Worm (Caenorhabditis elegans) whole organism, L3 larva: ENCODE results near the gene C08E8.5.

Experiments used
- ZK546.5 ChIP-seq: sonication (generic microtip); optimal IDR thresholded peaks from 2 replicates; lab custom pipeline; 2017; ENCODE audit warnings: missing biosample characterization, missing genetic modification characterization
- aly-2 ChIP-seq: fragments of 150-350 bp; optimal IDR thresholded peaks from 2 replicates; lab custom pipeline; 2014; ENCODE audit warnings: missing biosample characterization, missing genetic modification characterization
- ama-1 ChIP-seq: fragments of 150-350 bp; optimal IDR thresholded peaks from 2 replicates; lab custom pipeline; 2018
- ceh-16 ChIP-seq: sonication (generic microtip); optimal IDR thresholded peaks from 2 replicates; lab custom pipeline; 2017; ENCODE audit warnings: missing biosample characterization, missing genetic modification characterization
- ceh-9 ChIP-seq: sonication (generic microtip); optimal IDR thresholded peaks from 2 replicates; lab custom pipeline; 2018; ENCODE audit warnings: missing biosample characterization, missing genetic modification characterization
- egl-27 ChIP-seq: sonication (generic microtip); optimal IDR thresholded peaks from 4 replicates; lab custom pipeline; 2017; ENCODE audit warnings: missing biosample characterization, missing genetic modification reagents, missing genetic modification characterization
- egl-5 ChIP-seq: fragments of 150-350 bp; optimal IDR thresholded peaks from 2 replicates; lab custom pipeline; 2017; ENCODE audit warnings: missing biosample characterization, missing genetic modification reagents, missing genetic modification characterization, inconsistent platforms
- elt-2 ChIP-seq: sonication (generic microtip); optimal IDR thresholded peaks from 2 replicates; lab custom pipeline; 2016; ENCODE audit warnings: missing genetic modification reagents, mild to moderate bottlenecking, missing genetic modification characterization, missing compliant biosample characterization
- fkh-10 ChIP-seq: sonication (generic microtip); optimal IDR thresholded peaks from 2 replicates; lab custom pipeline; 2017; ENCODE audit warnings: missing biosample characterization, missing genetic modification reagents, missing genetic modification characterization
- fkh-2 ChIP-seq: fragments of 150-350 bp; optimal IDR thresholded peaks from 2 replicates; lab custom pipeline; 2014; ENCODE audit warnings: missing biosample characterization, missing genetic modification reagents, missing genetic modification characterization
- fos-1 ChIP-seq: fragments of 150-350 bp; optimal IDR thresholded peaks from 2 replicates; lab custom pipeline; 2014; ENCODE audit warnings: missing biosample characterization, missing genetic modification characterization
- hmg-11 ChIP-seq: sonication (generic microtip); optimal IDR thresholded peaks from 2 replicates; lab custom pipeline; 2016; ENCODE audit warnings: missing genetic modification characterization, missing compliant biosample characterization
- jun-1 ChIP-seq: fragments of 150-350 bp; optimal IDR thresholded peaks from 2 replicates; lab custom pipeline; 2014; ENCODE audit warnings: missing biosample characterization, missing genetic modification reagents, missing genetic modification characterization
- lsy-12 ChIP-seq: sonication (generic microtip); optimal IDR thresholded peaks from 2 replicates; lab custom pipeline; 2016; ENCODE audit warnings: mild to moderate bottlenecking, missing genetic modification characterization, missing compliant biosample characterization
- mml-1 ChIP-seq: fragments of 150-350 bp; sonication (generic microtip); optimal IDR thresholded peaks from 3 replicates; lab custom pipeline; 2014; ENCODE audit warnings: missing biosample characterization, missing genetic modification characterization
- nfya-1 ChIP-seq: sonication (generic microtip); optimal IDR thresholded peaks from 2 replicates; lab custom pipeline; 2017; ENCODE audit warnings: missing genetic modification characterization, mild to moderate bottlenecking, missing compliant biosample characterization, antibody characterized with exemption, moderate library complexity; ENCODE audit not compliant: insufficient read depth
- nhr-11 ChIP-seq: fragments of 150-350 bp; optimal IDR thresholded peaks from 2 replicates; lab custom pipeline; 2014; ENCODE audit warnings: missing biosample characterization, missing genetic modification characterization
- nhr-12 ChIP-seq: fragments of 150-350 bp; optimal IDR thresholded peaks from 2 replicates; lab custom pipeline; 2014; ENCODE audit warnings: missing biosample characterization, missing genetic modification characterization
- nhr-23 ChIP-seq: fragments of 150-350 bp; optimal IDR thresholded peaks from 2 replicates; lab custom pipeline; 2014; ENCODE audit warnings: missing biosample characterization, missing genetic modification reagents, missing genetic modification characterization
- nhr-28 ChIP-seq: fragments of 150-350 bp; optimal IDR thresholded peaks from 2 replicates; lab custom pipeline; 2014; ENCODE audit warnings: missing biosample characterization, missing genetic modification characterization
- nhr-67 ChIP-seq: fragments of 150-350 bp; optimal IDR thresholded peaks from 2 replicates; lab custom pipeline; 2014; ENCODE audit warnings: missing biosample characterization, missing genetic modification characterization
- nhr-76 ChIP-seq: fragments of 150-350 bp; sonication (generic microtip); optimal IDR thresholded peaks from 5 replicates; lab custom pipeline; 2014; ENCODE audit warnings: missing biosample characterization, missing genetic modification characterization
- nhr-77 ChIP-seq: fragments of 150-350 bp; optimal IDR thresholded peaks from 2 replicates; lab custom pipeline; 2014; ENCODE audit warnings: missing biosample characterization, missing genetic modification characterization
- pha-4 ChIP-seq: fragments of 150-350 bp; optimal IDR thresholded peaks from 2 replicates; lab custom pipeline; 2014; ENCODE audit warnings: missing biosample characterization, missing genetic modification reagents, missing genetic modification characterization
- pqm-1 ChIP-seq: fragments of 150-350 bp; optimal IDR thresholded peaks from 2 replicates; lab custom pipeline; 2017; ENCODE audit warnings: missing biosample characterization, missing genetic modification characterization, inconsistent platforms
- unc-39 ChIP-seq: sonication (generic microtip); optimal IDR thresholded peaks from 4 replicates; lab custom pipeline; 2017; ENCODE audit warnings: missing biosample characterization, missing genetic modification characterization
- ztf-11 ChIP-seq: fragments of 150-350 bp; optimal IDR thresholded peaks from 2 replicates; lab custom pipeline; 2014; ENCODE audit warnings: missing biosample characterization, missing genetic modification characterization

C08E8.5 gene

DNA sequence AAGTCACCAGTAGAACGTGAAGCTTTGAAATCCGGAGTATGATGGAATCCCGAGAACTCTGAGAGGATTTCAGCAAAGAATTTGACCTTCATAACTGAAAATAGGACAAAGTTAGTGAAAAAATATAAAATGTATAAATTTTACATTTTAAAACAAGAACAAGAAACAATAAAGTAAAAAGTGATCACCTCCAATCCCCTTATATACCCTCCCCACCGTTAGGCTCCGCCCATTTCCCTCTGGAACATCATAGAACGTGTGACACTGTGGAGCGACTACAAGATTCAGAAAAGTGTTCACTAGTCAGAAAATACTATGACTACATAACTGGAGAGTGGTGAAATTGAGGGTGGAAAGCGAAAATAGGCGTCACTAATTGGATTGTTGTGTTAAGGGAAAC, 28.7 kb downstream of the C08E8.5 start, which contains the start of gene B0462.4:
B0462.4 (minus strand) TSS at position 101 of the 400 bp plus-strand sequence.
- TF ChIP-seq ztf-11 (tag; lab: Kevin White, UChicago) (no peak), fkh-2 (tag; lab: Kevin White, UChicago) (no peak), nhr-23 (tag; lab: Kevin White, UChicago) (no peak), nhr-28 (tag; lab: Kevin White, UChicago) (no peak), hmg-11 (tag; lab: Kevin White, UChicago) (no peak), ceh-16 (tag; lab: Kevin White, UChicago) (no peak)

DNA sequence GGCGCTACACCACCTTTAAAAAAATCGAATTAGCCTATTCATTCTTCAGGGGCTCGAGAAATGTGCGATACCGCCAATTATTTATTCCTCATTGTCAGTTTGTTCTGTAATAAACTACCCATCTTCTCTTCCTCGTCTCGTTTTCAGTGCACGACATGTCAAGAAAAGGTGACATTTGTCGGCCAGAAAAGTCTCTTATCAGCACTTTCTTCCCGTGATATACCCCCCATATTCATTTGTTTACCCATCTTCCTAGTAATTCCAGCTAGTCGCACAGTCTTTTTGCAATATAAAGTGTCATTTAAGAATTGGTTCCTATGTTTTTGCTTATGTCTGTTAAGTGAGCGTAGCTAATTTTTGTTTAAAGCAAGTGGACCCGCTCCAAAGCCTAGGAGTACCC, 35.3 kb downstream of the C08E8.5 start:
- TF ChIP-seq nhr-23 (tag; lab: Kevin White, UChicago) (no peak), nfya-1 (tag; lab: Kevin White, UChicago) (no peak), nhr-67 (tag; lab: Kevin White, UChicago) (no peak), ama-1 (no peak), pha-4 (peak; percentile 9), ztf-11 (tag; lab: Kevin White, UChicago) (no peak), aly-2 (no peak), egl-5 (tag; lab: Kevin White, UChicago) (no peak), pqm-1 (tag; lab: Kevin White, UChicago) (peak; percentile 15), fos-1 (no peak), mml-1 (tag; lab: Kevin White, UChicago) (no peak), jun-1 (peak; percentile 51), nhr-11 (tag; lab: Kevin White, UChicago) (no peak), ZK546.5 (no peak), unc-39 (tag; lab: Kevin White, UChicago) (no peak), egl-27 (tag; lab: Kevin White, UChicago) (no peak), elt-2 (tag; lab: Kevin White, UChicago) (peak; percentile 73), nhr-76 (no peak), fkh-2 (tag; lab: Kevin White, UChicago) (no peak)

DNA sequence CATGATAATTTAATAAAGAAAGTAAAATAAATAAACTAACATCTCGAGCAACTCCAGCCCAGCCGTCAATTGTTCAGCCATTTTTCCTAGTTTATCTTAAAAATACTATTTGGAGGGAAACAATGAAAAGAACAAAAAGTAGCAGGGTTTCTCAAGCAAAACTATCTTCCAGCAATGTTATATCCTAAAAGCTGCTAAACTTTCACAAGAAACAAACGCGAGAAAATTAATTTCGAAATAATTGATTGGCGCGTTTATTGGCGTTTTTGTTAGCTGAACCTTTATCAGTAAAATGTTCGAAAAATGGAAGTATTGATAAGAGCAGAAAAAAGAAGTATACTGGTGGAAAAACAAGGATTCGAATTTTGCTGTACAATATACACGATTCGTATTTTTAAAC, 36.6 kb downstream of the C08E8.5 start, which contains the start of gene B0462.5:
B0462.5 (minus strand) TSS at position 101 of the 400 bp plus-strand sequence.
- TF ChIP-seq pqm-1 (tag; lab: Kevin White, UChicago) (peak; percentile 3), fkh-10 (GFP tag; lab: Kevin White, UChicago) (no peak), elt-2 (tag; lab: Kevin White, UChicago) (peak; percentile 50)

DNA sequence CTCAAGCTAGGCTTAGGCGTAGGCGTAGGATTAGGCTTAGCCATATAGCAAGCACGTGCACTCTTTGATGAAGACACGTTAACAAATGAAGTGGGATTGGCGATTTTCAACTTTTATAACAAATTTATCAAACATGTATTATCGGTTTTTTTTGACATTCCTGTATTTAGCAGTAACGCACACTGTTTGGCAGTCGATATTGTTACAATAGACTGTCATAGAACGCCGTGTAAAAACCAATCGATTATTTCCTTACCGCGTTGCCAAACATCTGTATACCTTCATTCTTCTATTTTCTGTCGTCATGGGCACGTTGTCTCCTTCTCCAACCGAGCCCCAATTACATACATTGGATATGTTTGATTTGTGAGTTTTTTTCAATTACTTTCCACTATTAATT, 41.5 kb downstream of the C08E8.5 start, which contains the start of gene fbxb-119:
fbxb-119 (plus strand) TSS at position 301 of the 400 bp plus-strand sequence.
- TF ChIP-seq ceh-16 (tag; lab: Kevin White, UChicago) (no peak), lsy-12 (no peak), nhr-76 (no peak), elt-2 (tag; lab: Kevin White, UChicago) (no peak), nhr-77 (no peak), ceh-9 (no peak), nhr-12 (tag; lab: Kevin White, UChicago) (no peak), fkh-2 (tag; lab: Kevin White, UChicago) (no peak), pha-4 (no peak)
